Fruit fly (Drosophila melanogaster) whole organism, pupa: Measurements from ENCODE around the gene CG4511.

Experiments used
- CG12605 ChIP-seq: fragments of 200-800 bp; sonication (Bioruptor generic); IDR thresholded peaks from 2 replicates; pipeline ENCODE4 v1.3.6; 2022; ENCODE audit warnings: missing biosample characterization, missing genetic modification characterization
- CG14655 ChIP-seq: fragments of 200-800 bp; sonication (Bioruptor generic); optimal IDR thresholded peaks from 3 replicates; lab custom pipeline; 2017; ENCODE audit warnings: mild to moderate bottlenecking, missing biosample characterization, missing genetic modification reagents, missing genetic modification characterization
- CG15710 ChIP-seq: fragments of 200-800 bp; sonication (Bioruptor generic); optimal IDR thresholded peaks from 2 replicates; lab custom pipeline; 2018; ENCODE audit warnings: missing biosample characterization, mild to moderate bottlenecking, missing genetic modification characterization, moderate library complexity
- CG17806 ChIP-seq: fragments of 200-800 bp; sonication (Bioruptor generic); optimal IDR thresholded peaks from 2 replicates; lab custom pipeline; 2018; ENCODE audit warnings: missing biosample characterization, mild to moderate bottlenecking, missing genetic modification characterization, moderate library complexity
- CG32121 ChIP-seq: fragments of 200-800 bp; sonication (Bioruptor generic); IDR thresholded peaks from 2 replicates; pipeline ENCODE4 v1.3.6; 2022; ENCODE audit warnings: missing biosample characterization, missing genetic modification characterization
- CG34367 ChIP-seq: fragments of 200-800 bp; sonication (Bioruptor generic); optimal IDR thresholded peaks from 2 replicates; lab custom pipeline; 2018; ENCODE audit warnings: missing biosample characterization, mild to moderate bottlenecking, missing genetic modification characterization
- CG8301 ChIP-seq: fragments of 200-800 bp; sonication (Bioruptor generic); optimal IDR thresholded peaks from 2 replicates; lab custom pipeline; 2018; ENCODE audit warnings: missing biosample characterization, mild to moderate bottlenecking, missing genetic modification characterization
- Ets98B ChIP-seq: fragments of 200-800 bp; sonication (Bioruptor generic); IDR thresholded peaks from 2 replicates; pipeline ENCODE4 v1.3.6; 2022; ENCODE audit warnings: missing biosample characterization, missing genetic modification characterization
- Pif1A ChIP-seq: fragments of 200-800 bp; sonication (Bioruptor generic); optimal IDR thresholded peaks from 3 replicates; lab custom pipeline; 2016; ENCODE audit warnings: missing biosample characterization, missing genetic modification characterization
- Pif1B ChIP-seq: fragments of 200-800 bp; sonication (Bioruptor generic); optimal IDR thresholded peaks from 3 replicates; lab custom pipeline; 2016; ENCODE audit warnings: missing biosample characterization, missing genetic modification characterization
- gl ChIP-seq: fragments of 200-800 bp; sonication (Bioruptor generic); optimal IDR thresholded peaks from 2 replicates; lab custom pipeline; 2018; ENCODE audit warnings: missing biosample characterization, mild to moderate bottlenecking, missing genetic modification characterization
- rn ChIP-seq: fragments of 200-800 bp; sonication (Bioruptor generic); IDR thresholded peaks from 2 replicates; pipeline ENCODE4 v1.3.6; 2022; ENCODE audit warnings: missing biosample characterization, missing genetic modification characterization

DNA sequence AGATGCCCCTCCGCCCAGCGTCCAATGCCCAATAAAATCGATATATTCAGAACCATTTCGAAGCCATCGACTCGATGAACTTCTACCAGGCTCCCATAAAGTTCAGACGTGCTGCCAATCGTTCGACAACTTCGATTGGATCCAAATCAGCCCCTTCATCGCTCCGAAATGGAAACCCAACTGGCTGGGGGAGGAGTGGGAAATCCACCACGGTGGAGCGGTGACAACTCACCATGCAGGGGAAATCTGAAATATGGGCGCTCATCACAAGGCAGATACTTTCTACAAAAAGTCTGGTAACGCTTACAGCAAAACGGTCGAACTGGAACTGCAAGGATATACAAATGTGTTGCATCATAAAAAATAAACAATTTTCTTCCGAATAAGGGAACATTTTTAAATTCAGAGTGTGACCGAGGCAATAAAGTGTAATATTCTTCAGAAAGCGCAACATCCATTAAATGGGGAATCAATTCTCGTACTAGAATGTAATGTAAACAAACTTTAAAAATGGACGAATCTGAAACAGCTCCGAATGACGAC lies 2.0 kb upstream of the CG4511 start, which contains the start of gene CG4565:
- TF ChIP-seq CG15710 (tag; lab: Kevin White, UChicago): no peak
- TF ChIP-seq CG32121: no peak
- TF ChIP-seq CG8301 (tag; lab: Kevin White, UChicago): no peak
- no peak for TF ChIP-seq Pif1B
- no peak for TF ChIP-seq CG14655 (GFP tag; lab: Kevin White, UChicago)
- no peak for TF ChIP-seq Pif1A (GFP tag; lab: Kevin White, UChicago)
- no peak for TF ChIP-seq CG17806 (tag; lab: Kevin White, UChicago)
- TF ChIP-seq Ets98B (GFP tag; lab: Robert Waterston, UW): no peak; the same call in 1 of the 2 replicates
- TF ChIP-seq rn (GFP tag; lab: Robert Waterston, UW): no peak
- no peak for TF ChIP-seq CG34367 (tag; lab: Kevin White, UChicago)
- no peak for TF ChIP-seq CG12605 (GFP tag; lab: Robert Waterston, UW)
- TF ChIP-seq gl (tag; lab: Kevin White, UChicago): no peak
